Worm (Caenorhabditis elegans) whole organism, midembryonic: Measurements from ENCODE around the gene ZK673.11.

Source experiments
- T22C8.4 ChIP-seq: fragments of 200-800 bp; sonication (Bioruptor generic); IDR thresholded peaks from 2 replicates; pipeline ENCODE4 v1.3.6; 2022; ENCODE audit warnings: missing genetic modification characterization, missing compliant biosample characterization
- flt-1 ChIP-seq: fragments of 200-800 bp; sonication (Bioruptor generic); IDR thresholded peaks from 2 replicates; pipeline ENCODE4 v1.3.6; 2022; ENCODE audit warnings: missing genetic modification characterization, missing compliant biosample characterization

DNA sequence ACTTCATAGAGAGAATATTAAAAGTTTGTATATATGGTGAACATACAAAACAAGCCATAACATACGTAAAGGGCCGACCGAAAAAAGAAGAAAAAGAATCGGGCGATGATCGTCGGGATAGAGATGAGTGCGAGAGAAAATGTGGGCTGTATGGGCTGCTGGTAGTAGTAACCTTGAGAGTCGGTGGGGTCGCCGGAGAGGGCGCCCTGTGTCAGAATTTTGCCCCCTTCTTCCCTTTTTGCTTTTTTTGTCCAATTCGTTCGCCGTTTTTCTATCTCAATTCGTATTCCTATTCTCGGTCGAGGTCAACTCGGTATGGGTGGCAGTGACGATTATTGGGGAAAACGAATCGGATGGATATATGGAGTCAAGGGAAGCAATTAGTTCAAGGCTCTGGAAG lies 48.9 kb downstream of the ZK673.11 start:
- TF ChIP-seq flt-1 (GFP tag; lab: Robert Waterston, UW) (no peak), T22C8.4 (no peak)
